Worm (Caenorhabditis elegans) whole organism, dauer: ENCODE results near the gene C53B4.2.

Experiments used
- unc-62 ChIP-seq: sonication (generic microtip); optimal IDR thresholded peaks from 2 replicates; lab custom pipeline; 2017; ENCODE audit warnings: missing biosample characterization, missing genetic modification reagents, missing genetic modification characterization

C53B4.2 gene

ce11 chrIV:9001184-9001583 is 35.2 kb downstream of the C53B4.2 start:
- no peak for TF ChIP-seq unc-62 (GFP tag; lab: Kevin White, UChicago)

ce11 chrIV:9002636-9003035 is 36.7 kb downstream of the C53B4.2 start, which contains the start of gene C53D6.8:
TSS of gene C53D6.8 (minus strand) at chrIV:9002736.
- TF ChIP-seq unc-62 (GFP tag; lab: Kevin White, UChicago) = no peak

- TF ChIP-seq unc-62 (GFP tag; lab: Kevin White, UChicago) = no peak
These were observed 39.3 kb downstream of the C53B4.2 start, which contains the start of gene unc-129 for ce11 chrIV:9005310-9005709. TSS of gene unc-129 (minus strand) at chrIV:9005410.

ce11 chrIV:9007947-9008346 is 42.0 kb downstream of the C53B4.2 start:
- TF ChIP-seq unc-62 (GFP tag; lab: Kevin White, UChicago) = no peak

- no peak for TF ChIP-seq unc-62 (GFP tag; lab: Kevin White, UChicago)
These were observed 44.3 kb downstream of the C53B4.2 start, which contains the start of gene C53D6.11 for ce11 chrIV:9010257-9010656. TSS of gene C53D6.11 (plus strand) at chrIV:9010584.

ce11 chrIV:9016477-9016876 is 50.5 kb downstream of the C53B4.2 start, which contains the start of gene acc-2:
TSS of gene acc-2 (plus strand) at chrIV:9016777.
- TF ChIP-seq unc-62 (GFP tag; lab: Kevin White, UChicago) = no peak
